Fruit fly (Drosophila melanogaster): ENCODE results near the gene JMJD7.

JMJD7 gene

DNA sequence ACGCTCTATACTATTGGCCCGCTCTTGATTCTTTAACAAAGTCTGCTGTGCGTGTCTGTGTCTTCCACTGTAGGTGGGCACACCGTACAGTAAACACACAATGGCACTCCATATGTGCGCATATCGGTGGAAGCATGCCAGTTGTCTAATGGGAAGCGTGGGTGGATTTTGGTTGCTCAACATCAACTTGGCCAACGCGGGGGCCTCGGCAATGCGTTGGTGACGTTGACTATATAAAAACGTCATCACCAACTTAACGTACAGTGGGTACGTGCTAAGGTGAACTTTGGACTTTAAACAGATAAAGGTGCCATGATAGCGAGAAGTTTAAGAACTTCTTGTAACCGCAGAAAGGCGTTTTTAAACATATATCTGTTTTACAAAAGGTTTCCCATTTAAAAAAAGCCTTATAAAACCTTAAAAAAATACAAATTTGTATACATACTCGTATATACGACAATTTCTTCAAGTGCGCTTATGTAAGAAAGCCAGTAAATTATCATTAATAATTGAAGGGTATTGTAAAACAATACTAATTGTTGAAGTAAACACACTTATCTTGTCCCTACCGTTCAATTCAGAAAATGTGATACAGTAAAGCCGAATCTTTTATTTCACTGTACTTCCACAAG is 29.6 kb upstream of the JMJD7 start (continued):
- peak; percentile 17 for TF ChIP-seq Myb (GFP tag; optimal IDR thresholded peaks at IDR 0.05)
- TF ChIP-seq dysf (GFP tag; IDR thresholded peaks at IDR 0.05): peak; percentile 68; the same call in 2 of the 3 replicates
- no peak for TF ChIP-seq tio (GFP tag; optimal IDR thresholded peaks at IDR 0.05)
- TF ChIP-seq CG3163 (GFP tag; optimal IDR thresholded peaks at IDR 0.05): no peak
- no peak; the same call in 2 of the 3 replicates for TF ChIP-seq ase (GFP tag; IDR thresholded peaks at IDR 0.05)
- TF ChIP-seq CG3838 (GFP tag; optimal IDR thresholded peaks at IDR 0.05): no peak
- no peak for TF ChIP-seq gfzf (GFP tag; optimal IDR thresholded peaks at IDR 0.05)
- TF ChIP-seq CG12744 (GFP tag; optimal IDR thresholded peaks at IDR 0.05): no peak
- TF ChIP-seq sc (optimal IDR thresholded peaks at IDR 0.05): no peak
- no peak for TF ChIP-seq sc (GFP tag; optimal IDR thresholded peaks at IDR 0.05)
- TF ChIP-seq gsb (GFP tag; IDR thresholded peaks at IDR 0.05): 0 out of 2 replicates have a peak, but pooled peaks have one; percentile 43
- no peak for TF ChIP-seq wek (GFP tag; optimal IDR thresholded peaks at IDR 0.05)
- no peak for TF ChIP-seq CG14710 (tag; optimal IDR thresholded peaks at IDR 0.05)
- peak; percentile 16; the same call in 1 of the 2 replicates for TF ChIP-seq Xrp1 (GFP tag; IDR thresholded peaks at IDR 0.05)
- no peak for TF ChIP-seq Bgb (GFP tag; IDR thresholded peaks at IDR 0.05; ENCODE audit: partially characterized antibody)
- TF ChIP-seq CTCF (GFP tag; optimal IDR thresholded peaks at IDR 0.05): no peak
- TF ChIP-seq cg (GFP tag; optimal IDR thresholded peaks at IDR 0.05): no peak
- no peak for TF ChIP-seq zen (tag; optimal IDR thresholded peaks at IDR 0.05)
- TF ChIP-seq vvl (GFP tag; IDR thresholded peaks at IDR 0.05): no peak
- peak; percentile 19 for TF ChIP-seq CG1602 (GFP tag; optimal IDR thresholded peaks at IDR 0.05)
- peak; percentile 44 for TF ChIP-seq PHDP (tag; optimal IDR thresholded peaks at IDR 0.05)
- no peak for TF ChIP-seq tup (GFP tag; optimal IDR thresholded peaks at IDR 0.05)
- TF ChIP-seq kay (GFP tag; optimal IDR thresholded peaks at IDR 0.05): peak; percentile 23
- no peak for TF ChIP-seq CG1024 (GFP tag; IDR thresholded peaks at IDR 0.05)
- peak; percentile 53 for TF ChIP-seq HHEX (GFP tag; optimal IDR thresholded peaks at IDR 0.05)
- no peak for TF ChIP-seq CG14667 (GFP tag; IDR thresholded peaks at IDR 0.05)
- no peak for TF ChIP-seq toy (GFP tag; IDR thresholded peaks at IDR 0.05)
- TF ChIP-seq CG15696 (tag; optimal IDR thresholded peaks at IDR 0.05): no peak
- TF ChIP-seq tll (GFP tag; optimal IDR thresholded peaks at IDR 0.05): no peak
- peak; percentile 63 for TF ChIP-seq CG18599 (GFP tag; optimal IDR thresholded peaks at IDR 0.05)
- TF ChIP-seq GATAe (GFP tag; conservative IDR thresholded peaks at IDR 0.05): no peak
- TF ChIP-seq CG8359 (GFP tag; optimal IDR thresholded peaks at IDR 0.05; ENCODE audit: borderline replicate concordance): no peak
- TF ChIP-seq odd (GFP tag; optimal IDR thresholded peaks at IDR 0.05): peak; percentile 21
- 0 out of 2 replicates have a peak, but pooled peaks have one; percentile 13 for TF ChIP-seq Awh (GFP tag; IDR thresholded peaks at IDR 0.05)
- no peak for TF ChIP-seq Tbp (GFP tag; optimal IDR thresholded peaks at IDR 0.05)
- TF ChIP-seq fd102C (GFP tag; optimal IDR thresholded peaks at IDR 0.05): no peak
- TF ChIP-seq Dbx (GFP tag; IDR thresholded peaks at IDR 0.05): 0 out of 3 replicates have a peak, but pooled peaks have one; percentile 23
- TF ChIP-seq ara (GFP tag; IDR thresholded peaks at IDR 0.05): no peak
- TF ChIP-seq Xbp1 (GFP tag; optimal IDR thresholded peaks at IDR 0.05): peak; percentile 51
- TF ChIP-seq CG17612 (GFP tag; IDR thresholded peaks at IDR 0.05): no peak
- peak; percentile 40 for TF ChIP-seq CG15514 (GFP tag; optimal IDR thresholded peaks at IDR 0.05)
- peak; percentile 53 for TF ChIP-seq NfI (GFP tag; optimal IDR thresholded peaks at IDR 0.05)
- TF ChIP-seq Hr39 (optimal IDR thresholded peaks at IDR 0.05): no peak
- TF ChIP-seq Deaf1 (tag; optimal IDR thresholded peaks at IDR 0.05): no peak
- TF ChIP-seq rib (GFP tag; IDR thresholded peaks at IDR 0.05): no peak
- no peak for TF ChIP-seq Opbp (GFP tag; IDR thresholded peaks at IDR 0.05; ENCODE audit: partially characterized antibody)
- TF ChIP-seq sr (GFP tag; IDR thresholded peaks at IDR 0.05): peak; percentile 100
- no peak for TF ChIP-seq ham (GFP tag; IDR thresholded peaks at IDR 0.05)
- TF ChIP-seq CG9215 (GFP tag; IDR thresholded peaks at IDR 0.05): peak; percentile 42; the same call in 1 of the 2 replicates
- TF ChIP-seq CG10431 (GFP tag; optimal IDR thresholded peaks at IDR 0.05): no peak
- TF ChIP-seq dan (GFP tag; IDR thresholded peaks at IDR 0.05): no peak

Measured in whole organism, embryonic.